Fruit fly (Drosophila melanogaster): ENCODE results near the gene Meics.

Meics gene

dm6 chr3L:13964635-13965501, at the start of gene Meics, which contains the start of the genes Nxf3 and ssp2:
TSS of gene Meics (minus strand) at chr3L:13964702.
TSS of gene Nxf3 (plus strand) at chr3L:13965203.
TSS of gene ssp2 (plus strand) at chr3L:13965203.
- TF ChIP-seq acj6 (GFP tag; optimal IDR thresholded peaks at IDR 0.05) (peak; percentile 23), lz (GFP tag; optimal IDR thresholded peaks at IDR 0.05) (peak; percentile 17), fkh (GFP tag; optimal IDR thresholded peaks at IDR 0.05) (no peak), esn (GFP tag; optimal IDR thresholded peaks at IDR 0.05) (peak; percentile 19), CG31627 (GFP tag; optimal IDR thresholded peaks at IDR 0.05) (peak; percentile 39), CG15336 (GFP tag; IDR thresholded peaks at IDR 0.05) (0 out of 2 replicates have a peak, but pooled peaks have one; percentile 6), topi (GFP tag; optimal IDR thresholded peaks at IDR 0.05) (no peak), cyc (GFP tag; optimal IDR thresholded peaks at IDR 0.05) (peak; percentile 2), Hr39 (GFP tag; optimal IDR thresholded peaks at IDR 0.05) (peak; percentile 38), Blimp-1 (GFP tag; optimal IDR thresholded peaks at IDR 0.05) (peak; percentile 100), CG3032 (tag; optimal IDR thresholded peaks at IDR 0.05) (peak; percentile 20)

- TF ChIP-seq CG11294 (GFP tag; IDR thresholded peaks at IDR 0.05) (no peak), esn (GFP tag; optimal IDR thresholded peaks at IDR 0.05) (no peak), eg (GFP tag; IDR thresholded peaks at IDR 0.05) (peak; percentile 55; the same call in 2 of the 3 replicates), CG6163 (GFP tag; IDR thresholded peaks at IDR 0.05) (peak; percentile 84), CG8119 (GFP tag; IDR thresholded peaks at IDR 0.05) (peak; percentile 60; the same call in 2 of the 3 replicates), CG15336 (GFP tag; IDR thresholded peaks at IDR 0.05) (peak; percentile 45), vri (GFP tag; optimal IDR thresholded peaks at IDR 0.05) (peak; percentile 100)
These were observed 42.2 kb upstream of the Meics start for dm6 chr3L:14006704-14007126.

dm6 chr3L:14005627-14006287, 41.3 kb upstream of the Meics start:
- no peak for TF ChIP-seq Gug (GFP tag; IDR thresholded peaks at IDR 0.05)
- 0 out of 3 replicates have a peak, but pooled peaks have one; percentile 6 for TF ChIP-seq eg (GFP tag; IDR thresholded peaks at IDR 0.05)
- peak; percentile 23; the same call in 1 of the 3 replicates for TF ChIP-seq CG6163 (GFP tag; IDR thresholded peaks at IDR 0.05)

- TF ChIP-seq Ets96B (tag; optimal IDR thresholded peaks at IDR 0.05) (peak; percentile 98), CG10669 (GFP tag; optimal IDR thresholded peaks at IDR 0.05) (peak; percentile 98), CG6163 (GFP tag; IDR thresholded peaks at IDR 0.05) (peak; percentile 99), CG16779 (tag; optimal IDR thresholded peaks at IDR 0.05) (peak; percentile 97), CG7368 (GFP tag; optimal IDR thresholded peaks at IDR 0.05) (peak; percentile 98), CG6792 (GFP tag; optimal IDR thresholded peaks at IDR 0.05) (peak; percentile 98), CG11762 (GFP tag; optimal IDR thresholded peaks at IDR 0.05; ENCODE audit: insufficient read depth) (peak; percentile 96), dac (GFP tag; optimal IDR thresholded peaks at IDR 0.05) (peak; percentile 99), svp (GFP tag) (peak; percentile 99), Smox (GFP tag; optimal IDR thresholded peaks at IDR 0.05) (peak; percentile 97), CG6808 (GFP tag; optimal IDR thresholded peaks at IDR 0.05) (peak; percentile 95), Gug (GFP tag; IDR thresholded peaks at IDR 0.05) (peak; percentile 97), ss (GFP tag; optimal IDR thresholded peaks at IDR 0.05) (peak; percentile 92 to 96), Eip93F (GFP tag; optimal IDR thresholded peaks at IDR 0.05) (peak; percentile 94), Blimp-1 (GFP tag; optimal IDR thresholded peaks at IDR 0.05) (peak; percentile 79), CG11902 (GFP tag; optimal IDR thresholded peaks at IDR 0.05) (peak; percentile 99), CG3919 (GFP tag; optimal IDR thresholded peaks at IDR 0.05) (peak; percentile 99), fkh (GFP tag; optimal IDR thresholded peaks at IDR 0.05) (peak; percentile 89), vri (GFP tag; optimal IDR thresholded peaks at IDR 0.05) (peak; percentile 97), CG10631 (GFP tag; optimal IDR thresholded peaks at IDR 0.05) (peak; percentile 98), Sox15 (GFP tag; optimal IDR thresholded peaks at IDR 0.05) (peak; percentile 98), Sox14 (GFP tag; optimal IDR thresholded peaks at IDR 0.05) (peak; percentile 99), CG8319 (GFP tag; optimal IDR thresholded peaks at IDR 0.05) (peak; percentile 98), fd85E (GFP tag; optimal IDR thresholded peaks at IDR 0.05) (peak; percentile 92), CG1621 (tag; optimal IDR thresholded peaks at IDR 0.05) (peak; percentile 96), dsx (GFP tag; optimal IDR thresholded peaks at IDR 0.05; ENCODE audit: poor library complexity, severe bottlenecking) (peak; percentile 90), CG34406 (GFP tag; optimal IDR thresholded peaks at IDR 0.05) (peak; percentile 98), eg (GFP tag; IDR thresholded peaks at IDR 0.05) (peak; percentile 99), cyc (GFP tag; optimal IDR thresholded peaks at IDR 0.05) (peak; percentile 99), CG3032 (tag; optimal IDR thresholded peaks at IDR 0.05) (peak; percentile 94), CG9139 (GFP tag; optimal IDR thresholded peaks at IDR 0.05) (peak; percentile 90)
These were observed 40.5 kb upstream of the Meics start for dm6 chr3L:14004963-14005458.
